4 worm cellular contexts compared by ENCODE assay signal in the genomic region with DNA sequence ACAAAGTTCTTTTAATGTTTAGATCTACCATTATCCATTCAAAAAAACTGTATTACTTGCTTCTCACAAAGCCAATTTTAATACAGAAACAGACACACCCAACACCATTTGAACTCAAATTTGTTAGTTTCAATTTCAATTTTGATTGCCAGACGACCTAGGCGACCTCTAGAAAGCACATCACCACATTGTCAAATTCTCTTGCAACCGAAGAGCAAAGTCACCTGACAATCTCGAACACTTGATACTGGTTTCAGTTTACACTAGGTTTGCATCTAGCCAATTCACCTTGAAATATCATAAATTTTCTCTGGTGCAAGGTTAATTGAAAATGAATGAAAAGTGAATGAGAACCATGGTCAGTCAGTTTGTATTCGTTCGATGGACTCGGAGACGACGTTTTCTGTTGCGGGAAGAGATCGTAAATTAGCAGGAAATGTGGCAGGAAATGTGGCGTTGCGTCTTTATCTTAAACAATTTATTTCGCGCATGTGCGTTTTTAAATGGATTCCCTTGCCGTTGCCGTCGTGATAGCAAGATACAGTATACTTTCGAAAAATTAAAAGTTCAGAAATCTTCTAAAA.
TF ChIP-seq lines count a peak whose summit lies in the region.

No protein-coding gene starts in this region.

TF ChIP-seq in whole organism, L1 larva, 84 proteins besides CTCF, POLR2A, EP300 and RAD21:
- TF ChIP-seq nhr-85 (tag; lab: Kevin White, UChicago) (peak; percentile 46), blmp-1 (tag; optimal IDR thresholded peaks at IDR 0.05; lab: Kevin White, UChicago) (peak; percentile 60), snu-23 (GFP tag; optimal IDR thresholded peaks at IDR 0.05; lab: Kevin White, UChicago) (no peak), nhr-20 (tag; optimal IDR thresholded peaks at IDR 0.05; lab: Kevin White, UChicago) (peak; percentile 46), lin-14 (GFP tag; optimal IDR thresholded peaks at IDR 0.05; lab: Kevin White, UChicago) (peak; percentile 27), efl-1 (optimal IDR thresholded peaks at IDR 0.05; lab: Kevin White, UChicago) (no peak), efl-1 (GFP tag; optimal IDR thresholded peaks at IDR 0.05 in 1 of 2; lab: Kevin White, UChicago) (peak in 1 of 2 experiments; percentile 93), hlh-17 (GFP tag; optimal IDR thresholded peaks at IDR 0.05; lab: Kevin White, UChicago; ENCODE audit: borderline replicate concordance) (no peak)

TF ChIP-seq in whole organism, L2 larva, 48 proteins besides CTCF, POLR2A, EP300 and RAD21 (continues in another document):
- TF ChIP-seq sma-9 (GFP tag; optimal IDR thresholded peaks at IDR 0.05; lab: Kevin White, UChicago) (peak; percentile 70), sma-9 (tag; optimal IDR thresholded peaks at IDR 0.05; lab: Kevin White, UChicago) (no peak), blmp-1 (tag; optimal IDR thresholded peaks at IDR 0.05; lab: Kevin White, UChicago; ENCODE audit: insufficient read depth) (peak; percentile 50), peb-1 (tag; optimal IDR thresholded peaks at IDR 0.05; lab: Kevin White, UChicago) (no peak), ceh-82 (tag; optimal IDR thresholded peaks at IDR 0.05; lab: Kevin White, UChicago) (no peak), crh-2 (tag; optimal IDR thresholded peaks at IDR 0.05; lab: Kevin White, UChicago) (peak; percentile 6), nhr-25 (tag; optimal IDR thresholded peaks at IDR 0.05; lab: Kevin White, UChicago) (peak; percentile 68), nhr-237 (tag; optimal IDR thresholded peaks at IDR 0.05; lab: Kevin White, UChicago) (no peak), elt-1 (tag; optimal IDR thresholded peaks at IDR 0.05; lab: Kevin White, UChicago) (no peak), nhr-11 (tag; optimal IDR thresholded peaks at IDR 0.05; lab: Kevin White, UChicago) (no peak), sma-3 (GFP tag; optimal IDR thresholded peaks at IDR 0.05; lab: Kevin White, UChicago) (peak; percentile 13), zag-1 (tag; optimal IDR thresholded peaks at IDR 0.05; lab: Kevin White, UChicago) (no peak), C34F6.9 (tag; optimal IDR thresholded peaks at IDR 0.05; lab: Kevin White, UChicago) (no peak), nhr-12 (tag; optimal IDR thresholded peaks at IDR 0.05; lab: Kevin White, UChicago) (no peak), mdl-1 (tag; optimal IDR thresholded peaks at IDR 0.05; lab: Kevin White, UChicago) (no peak), nhr-10 (tag; optimal IDR thresholded peaks at IDR 0.05; lab: Kevin White, UChicago) (no peak), ztf-1 (GFP tag; conservative IDR thresholded peaks at IDR 0.05; lab: Robert Waterston, UW) (no peak), unc-62 (GFP tag; optimal IDR thresholded peaks at IDR 0.05; lab: Kevin White, UChicago) (no peak), ztf-11 (tag; optimal IDR thresholded peaks at IDR 0.05; lab: Kevin White, UChicago) (no peak), lin-13 (GFP tag; optimal IDR thresholded peaks at IDR 0.05; lab: Kevin White, UChicago) (no peak), alr-1 (tag; optimal IDR thresholded peaks at IDR 0.05; lab: Kevin White, UChicago) (no peak), nhr-129 (tag; optimal IDR thresholded peaks at IDR 0.05; lab: Kevin White, UChicago) (no peak), ceh-16 (tag; optimal IDR thresholded peaks at IDR 0.05; lab: Kevin White, UChicago) (no peak), snpc-4 (tag; optimal IDR thresholded peaks at IDR 0.05; lab: Kevin White, UChicago) (no peak), R02D3.7 (tag; optimal IDR thresholded peaks at IDR 0.05; lab: Kevin White, UChicago) (no peak), nhr-21 (tag; optimal IDR thresholded peaks at IDR 0.05; lab: Kevin White, UChicago) (peak; percentile 24), nhr-77 (tag; optimal IDR thresholded peaks at IDR 0.05; lab: Kevin White, UChicago) (no peak)

TF ChIP-seq in whole organism, L3 larva, 47 proteins besides CTCF, POLR2A, EP300 and RAD21:
- peak; percentile 79 for TF ChIP-seq nhr-25 (tag; optimal IDR thresholded peaks at IDR 0.05; lab: Kevin White, UChicago)
- peak; percentile 47 for TF ChIP-seq nhr-43 (tag; optimal IDR thresholded peaks at IDR 0.05; lab: Kevin White, UChicago; ENCODE audit: poor library complexity, severe bottlenecking)
- TF ChIP-seq mml-1 (tag; optimal IDR thresholded peaks at IDR 0.05; lab: Kevin White, UChicago) = no peak

TF ChIP-seq in whole organism, L4 larva, 104 proteins besides CTCF, POLR2A, EP300 and RAD21:
- no peak for TF ChIP-seq madf-9 (GFP tag; conservative IDR thresholded peaks at IDR 0.05; lab: Robert Waterston, UW)
- TF ChIP-seq R02D3.7 (tag; optimal IDR thresholded peaks at IDR 0.05; lab: Kevin White, UChicago) = no peak
- no peak for TF ChIP-seq dve-1 (tag; optimal IDR thresholded peaks at IDR 0.05; lab: Kevin White, UChicago; ENCODE audit: insufficient read depth)
- TF ChIP-seq saeg-2 (GFP tag; IDR thresholded peaks at IDR 0.05; lab: Robert Waterston, UW) = no peak
- TF ChIP-seq nhr-102 (tag; optimal IDR thresholded peaks at IDR 0.05; lab: Kevin White, UChicago) = no peak
- TF ChIP-seq hif-1 (tag; optimal IDR thresholded peaks at IDR 0.05; lab: Kevin White, UChicago) = no peak
- TF ChIP-seq dmd-8 (GFP tag; IDR thresholded peaks at IDR 0.05; lab: Robert Waterston, UW) = no peak
- no peak for TF ChIP-seq nhr-42 (GFP tag; IDR thresholded peaks at IDR 0.05; lab: Robert Waterston, UW)
- no peak for TF ChIP-seq Y105C5A.15 (GFP tag; IDR thresholded peaks at IDR 0.05; lab: Robert Waterston, UW)
- TF ChIP-seq lin-13 (GFP tag; optimal IDR thresholded peaks at IDR 0.05; lab: Kevin White, UChicago) = no peak
- TF ChIP-seq mep-1 (tag; optimal IDR thresholded peaks at IDR 0.05; lab: Kevin White, UChicago) = no peak
- TF ChIP-seq ctbp-1 (GFP tag; IDR thresholded peaks at IDR 0.05; lab: Robert Waterston, UW) = no peak
- TF ChIP-seq nhr-77 (tag; optimal IDR thresholded peaks at IDR 0.05; lab: Kevin White, UChicago) = no peak
- TF ChIP-seq ceh-20 (GFP tag; IDR thresholded peaks at IDR 0.05; lab: Robert Waterston, UW) = no peak
- no peak for TF ChIP-seq mdt-29 (GFP tag; IDR thresholded peaks at IDR 0.05; lab: Robert Waterston, UW)
- no peak for TF ChIP-seq lin-29 (GFP tag; IDR thresholded peaks at IDR 0.05; lab: Robert Waterston, UW)
- TF ChIP-seq mxl-3 (GFP tag; optimal IDR thresholded peaks at IDR 0.05; lab: Kevin White, UChicago) = peak; percentile 70
- peak; percentile 12 for TF ChIP-seq hlh-11 (tag; optimal IDR thresholded peaks at IDR 0.05; lab: Kevin White, UChicago)
- no peak for TF ChIP-seq ZK546.5 (tag; optimal IDR thresholded peaks at IDR 0.05; lab: Kevin White, UChicago)
- no peak for TF ChIP-seq T20F7.1 (GFP tag; optimal IDR thresholded peaks at IDR 0.05; lab: Kevin White, UChicago)
- TF ChIP-seq zfp-2 (tag; optimal IDR thresholded peaks at IDR 0.05; lab: Kevin White, UChicago) = no peak
- TF ChIP-seq egl-43 (GFP tag; IDR thresholded peaks at IDR 0.05; lab: Robert Waterston, UW) = no peak
- TF ChIP-seq hlh-30 (tag; optimal IDR thresholded peaks at IDR 0.05; lab: Kevin White, UChicago; ENCODE audit: insufficient read depth) = peak; percentile 25
- no peak for TF ChIP-seq ces-1 (GFP tag; optimal IDR thresholded peaks at IDR 0.05; lab: Kevin White, UChicago)
